Fruit fly (Drosophila melanogaster) whole organism, wandering third instar larva: Measurements from ENCODE around the gene cta.

ENCODE experiments used
- Abd-B ChIP-seq: fragments of >200 bp; optimal IDR thresholded peaks from 2 replicates; lab custom pipeline; 2017; ENCODE audit warnings: missing biosample characterization, missing genetic modification characterization
- HLH106 ChIP-seq: fragments of 200-800 bp; optimal IDR thresholded peaks from 3 replicates; lab custom pipeline; 2019; ENCODE audit warnings: missing biosample characterization, mild to moderate bottlenecking, missing genetic modification characterization, moderate library complexity
- Hr83 ChIP-seq: fragments of 200-300 bp; sonication (Bioruptor generic); optimal IDR thresholded peaks from 2 replicates; lab custom pipeline; 2016; ENCODE audit warnings: missing biosample characterization, mild to moderate bottlenecking, missing genetic modification characterization, moderate library complexity; ENCODE audit not compliant: poor library complexity, severe bottlenecking
- Jra ChIP-seq: sonication (Bioruptor generic); optimal IDR thresholded peaks from 2 replicates; lab custom pipeline; 2016; ENCODE audit warnings: missing biosample characterization, missing genetic modification characterization
- brk ChIP-seq: fragments of 200-800 bp; sonication (Bioruptor generic); optimal IDR thresholded peaks from 2 replicates; lab custom pipeline; 2016; ENCODE audit warnings: missing biosample characterization, mild to moderate bottlenecking, missing genetic modification characterization
- dsf ChIP-seq: sonication (Bioruptor generic); optimal IDR thresholded peaks from 2 replicates; lab custom pipeline; 2016; ENCODE audit warnings: missing biosample characterization, missing genetic modification characterization, borderline replicate concordance
- ey ChIP-seq: fragments of 200-800 bp; sonication (Bioruptor generic); optimal IDR thresholded peaks from 2 replicates; lab custom pipeline; 2016; ENCODE audit warnings: missing biosample characterization, missing genetic modification characterization
- fru ChIP-seq: fragments of 200-800 bp; sonication (Bioruptor generic); optimal IDR thresholded peaks from 3 replicates; lab custom pipeline; 2016; ENCODE audit warnings: missing biosample characterization, mild to moderate bottlenecking, missing genetic modification characterization
- h ChIP-seq: fragments of 200-800 bp; sonication (Bioruptor generic); optimal IDR thresholded peaks from 3 replicates; lab custom pipeline; 2016; ENCODE audit warnings: missing biosample characterization, mild to moderate bottlenecking, missing genetic modification characterization
- pan ChIP-seq: fragments of >200 bp; optimal IDR thresholded peaks from 2 replicates; lab custom pipeline; 2017
- rgr ChIP-seq: fragments of 200-800 bp; sonication (Bioruptor generic); optimal IDR thresholded peaks from 3 replicates; lab custom pipeline; 2016; ENCODE audit warnings: missing biosample characterization, mild to moderate bottlenecking, missing genetic modification characterization
- tai ChIP-seq: sonication (Bioruptor generic); optimal IDR thresholded peaks from 2 replicates; lab custom pipeline; 2016; ENCODE audit warnings: missing biosample characterization, missing genetic modification characterization
- usp ChIP-seq: fragments of >200 bp; optimal IDR thresholded peaks from 2 replicates; lab custom pipeline; 2017; ENCODE audit warnings: missing biosample characterization, missing genetic modification characterization

dm6 chr2L:22981584-22981983, at the start of gene cta:
- no peak for TF ChIP-seq usp (GFP tag; lab: Kevin White, UChicago)
- no peak for TF ChIP-seq tai
- no peak for TF ChIP-seq Abd-B (GFP tag; lab: Kevin White, UChicago)
- no peak for TF ChIP-seq HLH106
- TF ChIP-seq ey (GFP tag; lab: Kevin White, UChicago) = no peak
- no peak for TF ChIP-seq Jra
- no peak for TF ChIP-seq rgr (GFP tag; lab: Kevin White, UChicago)
- TF ChIP-seq h = no peak
- no peak for TF ChIP-seq brk
- no peak for TF ChIP-seq fru
- TF ChIP-seq dsf (GFP tag; lab: Kevin White, UChicago) = no peak
- no peak for TF ChIP-seq Hr83 (GFP tag; lab: Kevin White, UChicago)
- TF ChIP-seq pan (lab: Kevin White, UChicago) = no peak
